Worm (Caenorhabditis elegans) whole organism, L4/young adult: Measurements from ENCODE around the gene W06D11.3.

ENCODE experiments used
- dao-5 ChIP-seq: sonication (generic microtip); optimal IDR thresholded peaks from 2 replicates; lab custom pipeline; 2016; ENCODE audit warnings: missing genotype, missing genetic modification characterization, moderate library complexity, missing compliant biosample characterization
- him-1 ChIP-seq: sonication (generic microtip); optimal IDR thresholded peaks from 2 replicates; lab custom pipeline; 2016; ENCODE audit warnings: missing genotype, missing genetic modification reagents, missing genetic modification characterization, missing compliant biosample characterization

DNA sequence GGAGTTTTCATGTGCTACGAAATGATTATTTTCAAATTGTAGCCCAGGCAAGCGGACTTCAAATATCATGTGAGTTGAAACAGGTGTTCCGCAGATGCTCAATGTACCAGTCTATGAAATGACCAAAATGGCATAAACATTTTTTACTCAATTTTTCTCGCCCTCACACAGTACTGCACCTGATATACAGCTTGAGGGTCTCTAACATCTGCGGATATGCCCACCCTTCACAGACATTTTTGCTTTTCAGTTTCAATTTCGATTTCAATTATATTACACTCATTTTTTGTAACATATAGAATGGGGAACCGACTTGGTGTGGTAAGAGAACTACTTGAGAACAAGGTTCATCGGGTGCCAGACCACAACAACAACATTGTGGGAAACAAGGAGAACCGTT lies 48.2 kb downstream of the W06D11.3 start, which contains the start of gene F42F12.11:
- TF ChIP-seq him-1 (tag; lab: Kevin White, UChicago): no peak
- TF ChIP-seq dao-5 (tag; lab: Kevin White, UChicago): no peak
